Worm (Caenorhabditis elegans) whole organism, L4 larva: Measurements from ENCODE around the gene pals-16.

ENCODE experiments used
- F26F4.8 ChIP-seq: fragments of 200-800 bp; sonication (Bioruptor generic); conservative IDR thresholded peaks from 2 replicates; pipeline ENCODE4 v1.3.6; 2022; ENCODE audit warnings: missing genetic modification characterization, missing compliant biosample characterization
- Y75B8A.6 ChIP-seq: fragments of 200-800 bp; sonication (Bioruptor generic); IDR thresholded peaks from 2 replicates; pipeline ENCODE4 v1.3.6; 2022; ENCODE audit warnings: missing genetic modification reagents, missing genetic modification characterization, missing compliant biosample characterization
- ZK337.2 ChIP-seq: fragments of 200-800 bp; sonication (Bioruptor generic); IDR thresholded peaks from 2 replicates; pipeline ENCODE4 v1.3.6; 2022; ENCODE audit warnings: missing genetic modification reagents, missing genetic modification characterization, missing compliant biosample characterization
- ZK546.5 ChIP-seq, 2 experiments: sonication (generic microtip); optimal IDR thresholded peaks; 2 replicates each; lab custom pipeline; 2017; ENCODE audit warnings: missing biosample characterization in 2 of 2, missing genetic modification characterization in 2 of 2
- arid-1 ChIP-seq: fragments of 200-800 bp; sonication (Bioruptor generic); conservative IDR thresholded peaks from 2 replicates; pipeline ENCODE4 v1.3.6; 2022; ENCODE audit warnings: missing genetic modification reagents, missing genetic modification characterization, missing compliant biosample characterization
- attf-4 ChIP-seq: sonication (generic microtip); optimal IDR thresholded peaks from 3 replicates; lab custom pipeline; 2017; ENCODE audit warnings: missing biosample characterization, missing genetic modification characterization
- ceh-32 ChIP-seq: sonication (generic microtip); optimal IDR thresholded peaks from 2 replicates; lab custom pipeline; 2016; ENCODE audit warnings: mild to moderate bottlenecking, missing genetic modification characterization, missing compliant biosample characterization; ENCODE audit not compliant: poor library complexity
- ceh-44 ChIP-seq: fragments of 200-800 bp; sonication (Bioruptor generic); IDR thresholded peaks from 2 replicates; pipeline ENCODE4 v1.3.6; 2022; ENCODE audit warnings: missing genetic modification reagents, missing genetic modification characterization, missing compliant biosample characterization
- ceh-62 ChIP-seq: sonication (generic microtip); optimal IDR thresholded peaks from 2 replicates; lab custom pipeline; 2017; ENCODE audit warnings: missing biosample characterization, missing genetic modification characterization
- ceh-82 ChIP-seq: sonication (generic microtip); optimal IDR thresholded peaks from 2 replicates; lab custom pipeline; 2017; ENCODE audit warnings: missing biosample characterization, missing genetic modification characterization
- ctbp-1 ChIP-seq: fragments of 200-800 bp; sonication (Bioruptor generic); IDR thresholded peaks from 2 replicates; pipeline ENCODE4 v1.3.6; 2022; ENCODE audit warnings: missing genetic modification reagents, missing genetic modification characterization, missing compliant biosample characterization
- daf-12 ChIP-seq: fragments of 150-350 bp; optimal IDR thresholded peaks from 2 replicates; lab custom pipeline; 2014; ENCODE audit warnings: missing biosample characterization, missing genetic modification reagents, missing genetic modification characterization
- daf-8 ChIP-seq: fragments of 200-800 bp; sonication (Bioruptor generic); IDR thresholded peaks from 2 replicates; pipeline ENCODE4 v1.3.6; 2022; ENCODE audit warnings: missing genetic modification characterization, missing compliant biosample characterization
- dpl-1 ChIP-seq: fragments of 150-350 bp; optimal IDR thresholded peaks from 2 replicates; lab custom pipeline; 2014; ENCODE audit warnings: missing biosample characterization, missing genetic modification reagents, missing genetic modification characterization
- dve-1 ChIP-seq: sonication (generic microtip); optimal IDR thresholded peaks from 2 replicates; lab custom pipeline; 2017; ENCODE audit warnings: antibody characterized with exemption, mild to moderate bottlenecking, missing genetic modification characterization, missing compliant biosample characterization; ENCODE audit not compliant: insufficient read depth
- fkh-10 ChIP-seq: fragments of 150-350 bp; optimal IDR thresholded peaks from 2 replicates; lab custom pipeline; 2014; ENCODE audit warnings: missing biosample characterization, missing genetic modification reagents, missing genetic modification characterization
- fos-1 ChIP-seq: fragments of 150-350 bp; optimal IDR thresholded peaks from 2 replicates; lab custom pipeline; 2014; ENCODE audit warnings: missing biosample characterization, missing genetic modification characterization
- gei-8 ChIP-seq: fragments of 200-800 bp; sonication (Bioruptor generic); optimal IDR thresholded peaks from 2 replicates; lab custom pipeline; 2018; ENCODE audit warnings: mild to moderate bottlenecking, missing genetic modification characterization, missing compliant biosample characterization
- hif-1 ChIP-seq, 2 experiments: sonication (generic microtip); optimal IDR thresholded peaks; 2 replicates each; lab custom pipeline; 2016 to 2017; ENCODE audit warnings: missing compliant biosample characterization in 2 of 2, missing genetic modification characterization in 2 of 2, missing genetic modification reagents in 2 of 2, missing genotype in 2 of 2, mild to moderate bottlenecking in 1 of 2
- hlh-11 ChIP-seq: fragments of 200-800 bp; sonication (Bioruptor generic); optimal IDR thresholded peaks from 2 replicates; lab custom pipeline; 2018; ENCODE audit warnings: mild to moderate bottlenecking, missing genetic modification characterization, missing compliant biosample characterization
- jun-1 ChIP-seq: fragments of 150-350 bp; optimal IDR thresholded peaks from 2 replicates; lab custom pipeline; 2014; ENCODE audit warnings: missing biosample characterization, missing genetic modification reagents, missing genetic modification characterization
- lim-7 ChIP-seq: fragments of 200-800 bp; sonication (Bioruptor generic); IDR thresholded peaks from 2 replicates; pipeline ENCODE4 v1.3.6; 2022; ENCODE audit warnings: missing genetic modification characterization, missing compliant biosample characterization
- lin-1 ChIP-seq: fragments of 200-800 bp; sonication (Bioruptor generic); IDR thresholded peaks from 2 replicates; pipeline ENCODE4 v1.3.6; 2022; ENCODE audit warnings: missing genetic modification reagents, missing genetic modification characterization, missing compliant biosample characterization
- lin-13 ChIP-seq: fragments of 150-350 bp; optimal IDR thresholded peaks from 2 replicates; lab custom pipeline; 2014; ENCODE audit warnings: missing biosample characterization, missing genetic modification reagents, missing genetic modification characterization
- lin-15B ChIP-seq: fragments of 150-350 bp; sonication (generic microtip); optimal IDR thresholded peaks from 3 replicates; lab custom pipeline; 2014; ENCODE audit warnings: missing biosample characterization, missing genetic modification characterization
- lin-38 ChIP-seq: fragments of 200-800 bp; sonication (Bioruptor generic); IDR thresholded peaks from 2 replicates; pipeline ENCODE4 v1.3.6; 2022; ENCODE audit warnings: missing genetic modification reagents, missing genetic modification characterization, missing compliant biosample characterization
- lir-3 ChIP-seq: sonication (generic microtip); optimal IDR thresholded peaks from 2 replicates; lab custom pipeline; 2016; ENCODE audit warnings: mild to moderate bottlenecking, missing genetic modification characterization, missing compliant biosample characterization
- lsy-2 ChIP-seq, 2 experiments: fragments of 150-350 bp in 1 of 2; sonication (generic microtip) in 1 of 2; optimal IDR thresholded peaks; 2 replicates each; lab custom pipeline; 2014 to 2017; ENCODE audit warnings: missing biosample characterization in 2 of 2, missing genetic modification characterization in 2 of 2
- madf-9 ChIP-seq: fragments of 200-800 bp; sonication (Bioruptor generic); conservative IDR thresholded peaks from 2 replicates; pipeline ENCODE4 v1.3.6; 2022; ENCODE audit warnings: missing genetic modification reagents, missing genetic modification characterization, missing compliant biosample characterization
- mdl-1 ChIP-seq, 2 experiments: fragments of 150-350 bp in 1 of 2; sonication (generic microtip) in 1 of 2; optimal IDR thresholded peaks; 2 replicates each; lab custom pipeline; 2014 to 2017; ENCODE audit warnings: missing biosample characterization in 2 of 2, missing genetic modification characterization in 2 of 2
- mdt-29 ChIP-seq: fragments of 200-800 bp; sonication (Bioruptor generic); IDR thresholded peaks from 2 replicates; pipeline ENCODE4 v1.3.6; 2022; ENCODE audit warnings: missing genetic modification reagents, missing genetic modification characterization, missing compliant biosample characterization
- mxl-3 ChIP-seq: fragments of 200-800 bp; sonication (Bioruptor generic); optimal IDR thresholded peaks from 2 replicates; lab custom pipeline; 2018; ENCODE audit warnings: mild to moderate bottlenecking, missing genetic modification characterization, missing compliant biosample characterization
- nhr-11 ChIP-seq: fragments of 150-350 bp; optimal IDR thresholded peaks from 2 replicates; lab custom pipeline; 2014; ENCODE audit warnings: missing biosample characterization, missing genetic modification characterization
- nhr-25 ChIP-seq: sonication (generic microtip); optimal IDR thresholded peaks from 2 replicates; lab custom pipeline; 2017; ENCODE audit warnings: missing genetic modification characterization, mild to moderate bottlenecking, missing compliant biosample characterization, antibody characterized with exemption, moderate library complexity, borderline replicate concordance; ENCODE audit not compliant: insufficient read depth
- nhr-41 ChIP-seq: fragments of 200-800 bp; sonication (Bioruptor generic); IDR thresholded peaks from 2 replicates; pipeline ENCODE4 v1.3.6; 2022; ENCODE audit warnings: missing genetic modification reagents, missing genetic modification characterization, missing compliant biosample characterization
- nhr-42 ChIP-seq: fragments of 200-800 bp; sonication (Bioruptor generic); IDR thresholded peaks from 2 replicates; pipeline ENCODE4 v1.3.6; 2022; ENCODE audit warnings: missing genetic modification characterization, missing compliant biosample characterization
- nhr-48 ChIP-seq: sonication (generic microtip); optimal IDR thresholded peaks from 2 replicates; lab custom pipeline; 2016; ENCODE audit warnings: mild to moderate bottlenecking, missing genetic modification characterization, missing compliant biosample characterization
- nhr-77 ChIP-seq: fragments of 150-350 bp; optimal IDR thresholded peaks from 2 replicates; lab custom pipeline; 2014; ENCODE audit warnings: missing biosample characterization, missing genetic modification characterization
- php-3 ChIP-seq: fragments of 200-800 bp; sonication (Bioruptor generic); IDR thresholded peaks from 2 replicates; pipeline ENCODE4 v1.3.6; 2022; ENCODE audit warnings: missing genetic modification reagents, missing genetic modification characterization, missing compliant biosample characterization
- pqm-1 ChIP-seq: sonication (generic microtip); optimal IDR thresholded peaks from 2 replicates; lab custom pipeline; 2017; ENCODE audit warnings: missing biosample characterization, missing genetic modification characterization
- rbr-2 ChIP-seq: sonication (generic microtip); optimal IDR thresholded peaks from 2 replicates; lab custom pipeline; 2016; ENCODE audit warnings: missing genotype, missing genetic modification characterization, missing compliant biosample characterization
- sdz-12 ChIP-seq: fragments of 200-800 bp; sonication (Bioruptor generic); optimal IDR thresholded peaks from 2 replicates; lab custom pipeline; 2018; ENCODE audit warnings: mild to moderate bottlenecking, missing genetic modification characterization, missing compliant biosample characterization
- set-16 ChIP-seq: fragments of 200-800 bp; sonication (Bioruptor generic); IDR thresholded peaks from 2 replicates; pipeline ENCODE4 v1.3.6; 2022; ENCODE audit warnings: missing genetic modification reagents, missing genetic modification characterization, missing compliant biosample characterization
- skn-1 ChIP-seq: fragments of 150-350 bp; optimal IDR thresholded peaks from 2 replicates; lab custom pipeline; 2014; ENCODE audit warnings: missing biosample characterization, missing genetic modification characterization
- snpc-1.2 ChIP-seq: fragments of 200-800 bp; sonication (Bioruptor generic); IDR thresholded peaks from 2 replicates; pipeline ENCODE4 v1.3.6; 2022; ENCODE audit warnings: missing genetic modification reagents, missing genetic modification characterization, missing compliant biosample characterization
- spr-3 ChIP-seq: fragments of 200-800 bp; sonication (Bioruptor generic); optimal IDR thresholded peaks from 2 replicates; lab custom pipeline; 2018; ENCODE audit warnings: mild to moderate bottlenecking, missing genetic modification characterization, missing compliant biosample characterization
- unc-130 ChIP-seq: sonication (generic microtip); optimal IDR thresholded peaks from 2 replicates; lab custom pipeline; 2016; ENCODE audit warnings: missing genetic modification reagents, missing genetic modification characterization, missing compliant biosample characterization
- vab-7 ChIP-seq: fragments of 200-800 bp; sonication (Bioruptor generic); IDR thresholded peaks from 2 replicates; pipeline ENCODE4 v1.3.6; 2022; ENCODE audit warnings: missing genetic modification reagents, missing genetic modification characterization, missing compliant biosample characterization
- zag-1 ChIP-seq: fragments of 150-350 bp; optimal IDR thresholded peaks from 2 replicates; lab custom pipeline; 2014; ENCODE audit warnings: missing biosample characterization, missing genetic modification characterization
- zip-2 ChIP-seq: fragments of 150-350 bp; optimal IDR thresholded peaks from 2 replicates; lab custom pipeline; 2014; ENCODE audit warnings: missing biosample characterization, missing genetic modification characterization
- ztf-11 ChIP-seq: fragments of 150-350 bp; optimal IDR thresholded peaks from 2 replicates; lab custom pipeline; 2014; ENCODE audit warnings: missing biosample characterization, missing genetic modification characterization
- ztf-7 ChIP-seq: fragments of 150-350 bp; optimal IDR thresholded peaks from 2 replicates; lab custom pipeline; 2014; ENCODE audit warnings: missing biosample characterization, missing genetic modification characterization

pals-16 gene

DNA sequence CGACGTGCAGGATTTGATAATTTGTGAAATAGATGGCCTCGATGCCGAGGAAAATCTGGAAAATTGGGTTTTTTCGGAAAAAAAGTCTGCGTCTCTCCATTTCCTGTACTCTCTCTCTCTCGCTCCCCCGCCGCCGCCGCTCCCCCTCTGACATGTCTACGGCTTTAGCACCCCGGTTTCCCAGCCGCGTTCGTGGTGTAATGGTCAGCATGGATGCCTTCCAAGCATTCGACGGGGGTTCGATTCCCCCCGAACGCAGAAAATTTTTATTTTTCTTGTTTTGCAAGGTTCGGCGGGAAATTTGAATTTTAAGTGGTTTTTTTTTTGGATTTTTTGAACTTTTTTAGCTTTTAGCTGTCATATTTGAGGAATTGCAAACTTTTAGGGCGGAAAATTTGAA, 24.5 kb downstream of the pals-16 start (continued):
- TF ChIP-seq ceh-62 (tag; lab: Kevin White, UChicago) (no peak), ztf-11 (tag; lab: Kevin White, UChicago) (no peak), F26F4.8 (GFP tag; lab: Robert Waterston, UW) (peak; percentile 68; the same call in 1 of the 2 replicates), nhr-77 (tag; lab: Kevin White, UChicago) (peak; percentile 39), vab-7 (GFP tag; lab: Robert Waterston, UW) (peak; percentile 88), sdz-12 (peak; percentile 52), ztf-7 (no peak), attf-4 (no peak), spr-3 (peak; percentile 69), gei-8 (GFP tag; lab: Kevin White, UChicago) (peak; percentile 14), ZK337.2 (peak; percentile 61; the same call in 1 of the 2 replicates), rbr-2 (tag; lab: Kevin White, UChicago) (peak; percentile 70), arid-1 (GFP tag; lab: Robert Waterston, UW) (peak; percentile 92), lsy-2 (tag; optimal IDR thresholded peaks at IDR 0.05; lab: Kevin White, UChicago) (peak; percentile 43 to 79), lin-13 (peak; percentile 94), set-16 (GFP tag; lab: Robert Waterston, UW) (peak; percentile 90), lin-15B (tag; lab: Kevin White, UChicago) (no peak), ZK546.5 (tag; optimal IDR thresholded peaks at IDR 0.05; lab: Kevin White, UChicago) (no peak), unc-130 (GFP tag; lab: Kevin White, UChicago) (peak; percentile 21), hlh-11 (tag; lab: Kevin White, UChicago) (peak; percentile 52), mxl-3 (GFP tag; lab: Kevin White, UChicago) (peak; percentile 46), ctbp-1 (GFP tag; lab: Robert Waterston, UW) (peak; percentile 76), madf-9 (GFP tag; lab: Robert Waterston, UW) (peak; percentile 88), fos-1 (no peak), daf-12 (tag; lab: Kevin White, UChicago) (no peak), mdt-29 (GFP tag; lab: Robert Waterston, UW) (peak; percentile 73), ceh-32 (no peak), Y75B8A.6 (GFP tag; lab: Robert Waterston, UW) (peak; percentile 84), snpc-1.2 (GFP tag; lab: Robert Waterston, UW) (peak; percentile 84), dve-1 (tag; lab: Kevin White, UChicago) (peak; percentile 67), hif-1 (tag; optimal IDR thresholded peaks at IDR 0.05; lab: Kevin White, UChicago) (peak in 1 of 2 experiments; percentile 59), zag-1 (no peak), nhr-11 (tag; lab: Kevin White, UChicago) (peak; percentile 53), nhr-42 (GFP tag; lab: Robert Waterston, UW) (peak; percentile 70), skn-1 (tag; lab: Kevin White, UChicago) (no peak), dpl-1 (GFP tag; lab: Kevin White, UChicago) (peak; percentile 60), pqm-1 (no peak), lim-7 (GFP tag; lab: Robert Waterston, UW) (peak; percentile 90), lir-3 (tag; lab: Kevin White, UChicago) (no peak), ceh-44 (GFP tag; lab: Robert Waterston, UW) (peak; percentile 82; the same call in 1 of the 2 replicates), lin-38 (GFP tag; lab: Robert Waterston, UW) (peak; percentile 87), nhr-25 (tag; lab: Kevin White, UChicago) (no peak), nhr-48 (tag; lab: Kevin White, UChicago) (no peak), jun-1 (no peak), fkh-10 (GFP tag; lab: Kevin White, UChicago) (peak; percentile 56), nhr-41 (GFP tag; lab: Robert Waterston, UW) (peak; percentile 85; the same call in 1 of the 2 replicates), ceh-82 (tag; lab: Kevin White, UChicago) (no peak), daf-8 (GFP tag; lab: Robert Waterston, UW) (no peak), zip-2 (tag; lab: Kevin White, UChicago) (no peak), php-3 (GFP tag; lab: Robert Waterston, UW) (peak; percentile 67; the same call in 1 of the 2 replicates), mdl-1 (tag; optimal IDR thresholded peaks at IDR 0.05; lab: Kevin White, UChicago) (peak in 1 of 2 experiments; percentile 26), lin-1 (peak; percentile 80)
